Worm (Caenorhabditis elegans): ENCODE measurements around the gene Y53G8AM.4.

Y53G8AM.4 gene

ce11 chrIII:3253736-3254135 lies 1.7 kb downstream of the Y53G8AM.4 start:
- no peak for TF ChIP-seq nhr-102 (tag; optimal IDR thresholded peaks at IDR 0.05)
- no peak for TF ChIP-seq mep-1 (tag; optimal IDR thresholded peaks at IDR 0.05)
- TF ChIP-seq nhr-76 (tag; optimal IDR thresholded peaks at IDR 0.05): no peak
- peak; percentile 99 for TF ChIP-seq pqm-1 (tag; optimal IDR thresholded peaks at IDR 0.05)
- no peak for TF ChIP-seq ceh-32 (tag; optimal IDR thresholded peaks at IDR 0.05; ENCODE audit: poor library complexity)
- TF ChIP-seq aly-2 (tag; optimal IDR thresholded peaks at IDR 0.05): no peak
- TF ChIP-seq snpc-1.2 (GFP tag; IDR thresholded peaks at IDR 0.05): no peak
- peak; percentile 7 for TF ChIP-seq mxl-3 (GFP tag; optimal IDR thresholded peaks at IDR 0.05)
- TF ChIP-seq ceh-28 (tag; optimal IDR thresholded peaks at IDR 0.05): no peak
- TF ChIP-seq daf-16 (GFP tag; optimal IDR thresholded peaks at IDR 0.05): no peak
- peak; percentile 92 for TF ChIP-seq daf-16 (tag; optimal IDR thresholded peaks at IDR 0.05)
- TF ChIP-seq nhr-77 (tag; optimal IDR thresholded peaks at IDR 0.05): peak; percentile 84
- peak; percentile 76 for TF ChIP-seq lin-1 (GFP tag; IDR thresholded peaks at IDR 0.05)
- TF ChIP-seq fos-1 (tag; optimal IDR thresholded peaks at IDR 0.05): no peak
- peak; percentile 77 for TF ChIP-seq hlh-11 (tag; optimal IDR thresholded peaks at IDR 0.05)
- TF ChIP-seq nhr-28 (tag; optimal IDR thresholded peaks at IDR 0.05): peak; percentile 98
- TF ChIP-seq Y5F2A.4 (GFP tag; optimal IDR thresholded peaks at IDR 0.05): no peak
- no peak for TF ChIP-seq ceh-62 (tag; optimal IDR thresholded peaks at IDR 0.05)
- no peak for TF ChIP-seq lsy-2 (tag; optimal IDR thresholded peaks at IDR 0.05)
- TF ChIP-seq hif-1 (tag; optimal IDR thresholded peaks at IDR 0.05): no peak
- TF ChIP-seq dmd-9 (GFP tag; IDR thresholded peaks at IDR 0.05): no peak
- TF ChIP-seq hlh-30 (tag; optimal IDR thresholded peaks at IDR 0.05; ENCODE audit: insufficient read depth): no peak
- no peak for TF ChIP-seq unc-130 (GFP tag; optimal IDR thresholded peaks at IDR 0.05)
- no peak for TF ChIP-seq dpl-1 (GFP tag; optimal IDR thresholded peaks at IDR 0.05)
- TF ChIP-seq ceh-20 (GFP tag; IDR thresholded peaks at IDR 0.05): no peak
- no peak for TF ChIP-seq mdl-1 (tag; optimal IDR thresholded peaks at IDR 0.05)
- TF ChIP-seq Y75B8A.6 (GFP tag; IDR thresholded peaks at IDR 0.05): no peak
- peak; percentile 87 for TF ChIP-seq dmd-6 (GFP tag; IDR thresholded peaks at IDR 0.05)
- TF ChIP-seq php-3 (GFP tag; IDR thresholded peaks at IDR 0.05): peak; percentile 69
- peak; percentile 82 for TF ChIP-seq dve-1 (tag; optimal IDR thresholded peaks at IDR 0.05; ENCODE audit: insufficient read depth)
- no peak for TF ChIP-seq mdt-29 (GFP tag; IDR thresholded peaks at IDR 0.05)
- TF ChIP-seq F26F4.8 (GFP tag; conservative IDR thresholded peaks at IDR 0.05): no peak

- TF ChIP-seq madf-9 (GFP tag; conservative IDR thresholded peaks at IDR 0.05): no peak
- no peak for TF ChIP-seq nhr-48 (tag; optimal IDR thresholded peaks at IDR 0.05)
- TF ChIP-seq F26F4.8 (GFP tag; conservative IDR thresholded peaks at IDR 0.05): no peak
These were observed 2.4 kb downstream of the Y53G8AM.4 start, which contains the start of gene Y53G8AL.3 for ce11 chrIII:3253043-3253442. Y53G8AL.3 (minus strand) TSS chrIII:3253143.

ce11 chrIII:3250596-3251112 lies 4.8 kb downstream of the Y53G8AM.4 start, which contains the start of gene Y53G8AL.4:
Y53G8AL.4 (minus strand) TSS chrIII:3250646.
- TF ChIP-seq hmg-1.1 (GFP tag; IDR thresholded peaks at IDR 0.05): no peak
- TF ChIP-seq F37D6.2 (tag; optimal IDR thresholded peaks at IDR 0.05): no peak
- peak; percentile 66 for TF ChIP-seq aha-1 (tag)

- TF ChIP-seq dve-1 (tag; optimal IDR thresholded peaks at IDR 0.05; ENCODE audit: insufficient read depth) (no peak), spr-1 (tag; optimal IDR thresholded peaks at IDR 0.05) (peak; percentile 56), F37D6.2 (tag; optimal IDR thresholded peaks at IDR 0.05) (no peak), zip-2 (tag; optimal IDR thresholded peaks at IDR 0.05) (no peak), unc-39 (tag; optimal IDR thresholded peaks at IDR 0.05) (no peak), aly-2 (tag; optimal IDR thresholded peaks at IDR 0.05) (no peak), daf-8 (GFP tag; IDR thresholded peaks at IDR 0.05) (no peak), F26F4.8 (GFP tag; conservative IDR thresholded peaks at IDR 0.05) (peak; percentile 80), lsy-2 (tag; optimal IDR thresholded peaks at IDR 0.05) (no peak), nhr-10 (tag; optimal IDR thresholded peaks at IDR 0.05) (no peak), zfp-2 (tag; optimal IDR thresholded peaks at IDR 0.05) (peak; percentile 3), lin-13 (GFP tag; optimal IDR thresholded peaks at IDR 0.05) (no peak), aha-1 (tag) (no peak), vab-7 (GFP tag; IDR thresholded peaks at IDR 0.05) (peak; percentile 82), set-16 (GFP tag; IDR thresholded peaks at IDR 0.05) (no peak), zip-11 (GFP tag; IDR thresholded peaks at IDR 0.05) (no peak), F49E8.2 (tag; optimal IDR thresholded peaks at IDR 0.05; ENCODE audit: borderline replicate concordance) (peak; percentile 64)
These were observed 6.4 kb downstream of the Y53G8AM.4 start for ce11 chrIII:3249038-3249420.

Data from whole organism, L4 larva.